Worm (Caenorhabditis elegans) whole organism, late embryonic: Measurements from ENCODE around the gene C14A11.6.

Experiments
- C08G9.2 ChIP-seq: sonication (generic microtip); optimal IDR thresholded peaks from 2 replicates; lab custom pipeline; 2016; ENCODE audit warnings: mild to moderate bottlenecking, missing genetic modification characterization, moderate library complexity, missing compliant biosample characterization
- F13H6.1 ChIP-seq: sonication (generic microtip); optimal IDR thresholded peaks from 2 replicates; lab custom pipeline; 2016; ENCODE audit warnings: missing genetic modification characterization, missing compliant biosample characterization
- K09A11.1 ChIP-seq: sonication (generic microtip); optimal IDR thresholded peaks from 2 replicates; lab custom pipeline; 2017; ENCODE audit warnings: antibody characterized with exemption, mild to moderate bottlenecking, missing genetic modification characterization, missing compliant biosample characterization; ENCODE audit not compliant: insufficient read depth
- Y22D7AL.16 ChIP-seq: sonication (generic microtip); optimal IDR thresholded peaks from 2 replicates; lab custom pipeline; 2016; ENCODE audit warnings: missing genetic modification characterization, missing compliant biosample characterization
- ceh-14 ChIP-seq: sonication (generic microtip); optimal IDR thresholded peaks from 2 replicates; lab custom pipeline; 2016; ENCODE audit warnings: missing genotype, missing genetic modification characterization, missing compliant biosample characterization
- ceh-18 ChIP-seq: sonication (generic microtip); optimal IDR thresholded peaks from 2 replicates; lab custom pipeline; 2016; ENCODE audit warnings: missing genetic modification characterization, missing compliant biosample characterization
- ceh-2 ChIP-seq: sonication (generic microtip); optimal IDR thresholded peaks from 2 replicates; lab custom pipeline; 2016; ENCODE audit warnings: missing genotype, missing genetic modification characterization, missing compliant biosample characterization
- ceh-22 ChIP-seq: sonication (generic microtip); optimal IDR thresholded peaks from 2 replicates; lab custom pipeline; 2017; ENCODE audit warnings: missing biosample characterization, missing genetic modification characterization
- ceh-6 ChIP-seq: fragments of 200-800 bp; sonication (Bioruptor generic); optimal IDR thresholded peaks from 2 replicates; lab custom pipeline; 2018; ENCODE audit warnings: mild to moderate bottlenecking, missing genetic modification characterization, missing compliant biosample characterization
- ceh-9 ChIP-seq: sonication (generic microtip); optimal IDR thresholded peaks from 2 replicates; lab custom pipeline; 2016; ENCODE audit warnings: mild to moderate bottlenecking, missing genetic modification characterization, inconsistent platforms, missing compliant biosample characterization
- dve-1 ChIP-seq: sonication (generic microtip); optimal IDR thresholded peaks from 2 replicates; lab custom pipeline; 2017; ENCODE audit warnings: antibody characterized with exemption, mild to moderate bottlenecking, missing genetic modification characterization, missing compliant biosample characterization
- elt-2 ChIP-seq: sonication (generic microtip); optimal IDR thresholded peaks from 2 replicates; lab custom pipeline; 2016; ENCODE audit warnings: missing genetic modification reagents, missing genetic modification characterization, missing compliant biosample characterization
- eyg-1 ChIP-seq: sonication (generic microtip); optimal IDR thresholded peaks from 2 replicates; lab custom pipeline; 2016; ENCODE audit warnings: missing genotype, missing genetic modification characterization, missing compliant biosample characterization
- fax-1 ChIP-seq: sonication (generic microtip); optimal IDR thresholded peaks from 2 replicates; lab custom pipeline; 2016; ENCODE audit warnings: missing genotype, missing genetic modification characterization, missing compliant biosample characterization
- fkh-6 ChIP-seq: sonication (generic microtip); optimal IDR thresholded peaks from 2 replicates; lab custom pipeline; 2016; ENCODE audit warnings: missing genetic modification characterization, missing compliant biosample characterization
- gmeb-2 ChIP-seq: sonication (generic microtip); optimal IDR thresholded peaks from 2 replicates; lab custom pipeline; 2016; ENCODE audit warnings: missing genetic modification characterization, inconsistent platforms, missing compliant biosample characterization
- hlh-30 ChIP-seq: sonication (generic microtip); optimal IDR thresholded peaks from 2 replicates; lab custom pipeline; 2017; ENCODE audit warnings: antibody characterized with exemption, missing genetic modification characterization, missing compliant biosample characterization; ENCODE audit not compliant: insufficient read depth
- hlh-6 ChIP-seq: sonication (generic microtip); optimal IDR thresholded peaks from 2 replicates; lab custom pipeline; 2016; ENCODE audit warnings: missing genotype, missing genetic modification characterization, missing compliant biosample characterization
- hlh-8 ChIP-seq: sonication (generic microtip); optimal IDR thresholded peaks from 2 replicates; lab custom pipeline; 2016; ENCODE audit warnings: missing genotype, missing genetic modification characterization, missing compliant biosample characterization
- lim-6 ChIP-seq: sonication (generic microtip); optimal IDR thresholded peaks from 2 replicates; lab custom pipeline; 2016; ENCODE audit warnings: missing genetic modification characterization, missing compliant biosample characterization
- lin-11 ChIP-seq: fragments of 200-800 bp; sonication (Bioruptor generic); optimal IDR thresholded peaks from 2 replicates; lab custom pipeline; 2018; ENCODE audit warnings: mild to moderate bottlenecking, missing genetic modification characterization, missing compliant biosample characterization
- nhr-11 ChIP-seq: fragments of 150-350 bp; optimal IDR thresholded peaks from 2 replicates; lab custom pipeline; 2014; ENCODE audit warnings: missing biosample characterization, missing genetic modification characterization
- pag-3 ChIP-seq: sonication (generic microtip); optimal IDR thresholded peaks from 2 replicates; lab custom pipeline; 2016; ENCODE audit warnings: missing compliant biosample characterization, missing genetic modification characterization, borderline replicate concordance
- pat-9 ChIP-seq: fragments of 200-800 bp; sonication (Bioruptor generic); optimal IDR thresholded peaks from 2 replicates; lab custom pipeline; 2018; ENCODE audit warnings: mild to moderate bottlenecking, missing genetic modification characterization, moderate library complexity, missing compliant biosample characterization
- pax-1 ChIP-seq: fragments of 150-350 bp; optimal IDR thresholded peaks from 2 replicates; lab custom pipeline; 2014; ENCODE audit warnings: missing biosample characterization, missing genetic modification characterization
- pha-2 ChIP-seq: sonication (generic microtip); optimal IDR thresholded peaks from 2 replicates; lab custom pipeline; 2017; ENCODE audit warnings: mild to moderate bottlenecking, missing genetic modification characterization, missing compliant biosample characterization
- pha-4 ChIP-seq: fragments of 150-350 bp; optimal IDR thresholded peaks from 2 replicates; lab custom pipeline; 2018; ENCODE audit warnings: missing biosample characterization, missing genetic modification reagents, missing genetic modification characterization
- ref-2 ChIP-seq: sonication (generic microtip); optimal IDR thresholded peaks from 2 replicates; lab custom pipeline; 2016; ENCODE audit warnings: missing genetic modification characterization, missing compliant biosample characterization
- sdc-2 ChIP-seq: sonication (generic microtip); optimal IDR thresholded peaks from 2 replicates; lab custom pipeline; 2016; ENCODE audit warnings: missing genotype, missing genetic modification characterization, missing compliant biosample characterization
- syd-9 ChIP-seq: sonication (generic microtip); optimal IDR thresholded peaks from 2 replicates; lab custom pipeline; 2016; ENCODE audit warnings: mild to moderate bottlenecking, missing genetic modification characterization, moderate library complexity, missing compliant biosample characterization
- tbx-2 ChIP-seq: sonication (generic microtip); optimal IDR thresholded peaks from 2 replicates; lab custom pipeline; 2016; ENCODE audit warnings: missing genetic modification characterization, missing compliant biosample characterization
- tbx-7 ChIP-seq: sonication (generic microtip); optimal IDR thresholded peaks from 2 replicates; lab custom pipeline; 2016; ENCODE audit warnings: missing genotype, missing genetic modification characterization, missing compliant biosample characterization
- ttx-3 ChIP-seq: sonication (generic microtip); optimal IDR thresholded peaks from 2 replicates; lab custom pipeline; 2016; ENCODE audit warnings: missing genetic modification reagents, missing genetic modification characterization, missing compliant biosample characterization
- unc-42 ChIP-seq: sonication (generic microtip); optimal IDR thresholded peaks from 2 replicates; lab custom pipeline; 2016; ENCODE audit warnings: missing genotype, missing genetic modification characterization, missing compliant biosample characterization
- unc-55 ChIP-seq: sonication (generic microtip); optimal IDR thresholded peaks from 2 replicates; lab custom pipeline; 2017; ENCODE audit warnings: missing biosample characterization, missing genetic modification reagents, missing genetic modification characterization

C14A11.6 gene

ce11 chrX:2838619-2839018, 24.7 kb upstream of the C14A11.6 start:
- TF ChIP-seq Y22D7AL.16 (tag; lab: Kevin White, UChicago) (no peak), ceh-14 (tag; lab: Kevin White, UChicago) (no peak), elt-2 (tag; lab: Kevin White, UChicago) (no peak), pat-9 (tag; lab: Kevin White, UChicago) (no peak), unc-55 (GFP tag; lab: Kevin White, UChicago) (no peak), lim-6 (no peak), tbx-7 (tag; lab: Kevin White, UChicago) (no peak), dve-1 (tag; lab: Kevin White, UChicago) (no peak), sdc-2 (tag; lab: Kevin White, UChicago) (no peak), fax-1 (tag; lab: Kevin White, UChicago) (no peak), pax-1 (tag; lab: Kevin White, UChicago) (no peak), pag-3 (tag; lab: Kevin White, UChicago) (no peak), K09A11.1 (tag; lab: Kevin White, UChicago) (no peak), tbx-2 (tag; lab: Kevin White, UChicago) (no peak), nhr-11 (tag; lab: Kevin White, UChicago) (no peak), pha-4 (tag; lab: Kevin White, UChicago) (no peak), ceh-22 (tag; lab: Kevin White, UChicago) (no peak), hlh-30 (tag; lab: Kevin White, UChicago) (no peak)

ce11 chrX:2837477-2837876, 23.5 kb upstream of the C14A11.6 start:
- TF ChIP-seq fkh-6 (no peak), gmeb-2 (tag; lab: Kevin White, UChicago) (no peak), hlh-6 (tag; lab: Kevin White, UChicago) (no peak), ceh-9 (tag; lab: Kevin White, UChicago) (no peak), unc-42 (no peak), lim-6 (no peak)

ce11 chrX:2836770-2837169, 22.8 kb upstream of the C14A11.6 start:
- TF ChIP-seq ceh-2 (tag; lab: Kevin White, UChicago) (no peak), lin-11 (no peak), eyg-1 (tag; lab: Kevin White, UChicago) (no peak), elt-2 (tag; lab: Kevin White, UChicago) (peak; percentile 44), ceh-18 (no peak), ceh-22 (tag; lab: Kevin White, UChicago) (no peak), pha-2 (tag; lab: Kevin White, UChicago) (no peak), syd-9 (tag; lab: Kevin White, UChicago) (no peak), C08G9.2 (tag; lab: Kevin White, UChicago) (no peak)
- TF ChIP-seq, all 69 proteins: peak for 1

ce11 chrX:2827702-2828182, 13.8 kb upstream of the C14A11.6 start, which contains the start of gene ssr-2:
TSS of gene ssr-2 (minus strand) at chrX:2827752.
- TF ChIP-seq F13H6.1 (no peak), ttx-3 (tag; lab: Kevin White, UChicago) (no peak), ceh-6 (GFP tag; lab: Kevin White, UChicago) (no peak), hlh-30 (tag; lab: Kevin White, UChicago) (no peak), elt-2 (tag; lab: Kevin White, UChicago) (no peak), hlh-8 (tag; lab: Kevin White, UChicago) (no peak), pat-9 (tag; lab: Kevin White, UChicago) (no peak), unc-42 (no peak), ref-2 (tag; lab: Kevin White, UChicago) (no peak)
